Worm (Caenorhabditis elegans): Measurements from ENCODE around the gene T16G12.4.

DNA sequence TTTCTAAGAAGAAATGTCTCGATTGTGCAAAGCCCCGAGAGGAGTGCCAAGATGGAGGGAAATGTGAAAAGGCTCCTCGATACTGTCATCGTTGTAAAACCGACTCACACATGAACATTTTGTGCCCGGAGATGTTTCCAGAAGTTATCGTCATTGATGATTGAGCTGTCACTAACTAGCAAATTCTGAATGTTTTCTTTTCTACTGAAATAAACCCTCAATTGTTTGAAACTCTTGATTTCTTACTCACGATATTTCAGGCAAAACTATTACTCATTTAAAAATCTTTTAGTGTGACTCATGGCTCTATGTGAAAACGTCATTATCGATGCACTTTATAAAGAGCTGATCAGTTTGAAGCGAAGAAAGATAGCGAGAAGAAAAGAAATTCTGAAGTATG, 27.5 kb downstream of the T16G12.4 start, which contains the start of gene T16H12.13:
- TF ChIP-seq klf-2 (GFP tag; conservative IDR thresholded peaks at IDR 0.05) (no peak), T22C8.4 (GFP tag; IDR thresholded peaks at IDR 0.05) (no peak), ztf-23 (GFP tag; IDR thresholded peaks at IDR 0.05) (no peak), ztf-29 (GFP tag; IDR thresholded peaks at IDR 0.05) (no peak), tab-1 (GFP tag; IDR thresholded peaks at IDR 0.05) (no peak), ref-1 (GFP tag; conservative IDR thresholded peaks at IDR 0.05) (no peak), flt-1 (GFP tag; IDR thresholded peaks at IDR 0.05) (no peak)
